Worm (Caenorhabditis elegans): ENCODE data around the gene ccf-1.
A peak's percentile ranks its signal among the peaks of the same experiment; 100 is the strongest.

The ccf-1 gene

DNA sequence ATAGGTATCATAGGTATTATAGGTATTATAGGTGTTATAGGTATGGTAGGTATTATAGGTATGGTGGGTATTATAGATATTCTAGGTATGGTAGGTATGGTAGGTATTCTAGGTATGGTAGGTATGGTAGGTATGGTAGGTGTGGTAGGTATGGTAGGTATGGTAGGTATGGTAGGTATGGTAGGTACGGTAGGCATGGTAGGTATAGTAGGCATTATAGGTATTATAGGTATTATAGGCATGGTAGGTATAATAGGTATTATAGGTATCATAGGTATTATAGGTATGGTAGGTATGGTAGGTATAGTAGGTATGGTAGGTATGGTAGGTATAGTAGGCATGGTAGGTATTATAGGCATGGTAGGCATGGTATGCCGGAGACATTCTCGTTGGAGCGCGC, 11.9 kb upstream of the ccf-1 start:
- TF ChIP-seq nhr-25 (tag; optimal IDR thresholded peaks at IDR 0.05), result no peak
- TF ChIP-seq elt-3 (tag; optimal IDR thresholded peaks at IDR 0.05), result no peak
- TF ChIP-seq ZK546.5 (tag; optimal IDR thresholded peaks at IDR 0.05), result no peak
- TF ChIP-seq egl-27 (tag; optimal IDR thresholded peaks at IDR 0.05), result no peak
- TF ChIP-seq gmeb-1 (tag; optimal IDR thresholded peaks at IDR 0.05), result no peak
- TF ChIP-seq zag-1 (tag; optimal IDR thresholded peaks at IDR 0.05), result no peak
- no peak for TF ChIP-seq nhr-11 (tag; optimal IDR thresholded peaks at IDR 0.05)
- TF ChIP-seq sma-9 (GFP tag; optimal IDR thresholded peaks at IDR 0.05), result no peak
- no peak for TF ChIP-seq sma-9 (tag; optimal IDR thresholded peaks at IDR 0.05)
- TF ChIP-seq mbf-1 (tag; optimal IDR thresholded peaks at IDR 0.05), result no peak

DNA sequence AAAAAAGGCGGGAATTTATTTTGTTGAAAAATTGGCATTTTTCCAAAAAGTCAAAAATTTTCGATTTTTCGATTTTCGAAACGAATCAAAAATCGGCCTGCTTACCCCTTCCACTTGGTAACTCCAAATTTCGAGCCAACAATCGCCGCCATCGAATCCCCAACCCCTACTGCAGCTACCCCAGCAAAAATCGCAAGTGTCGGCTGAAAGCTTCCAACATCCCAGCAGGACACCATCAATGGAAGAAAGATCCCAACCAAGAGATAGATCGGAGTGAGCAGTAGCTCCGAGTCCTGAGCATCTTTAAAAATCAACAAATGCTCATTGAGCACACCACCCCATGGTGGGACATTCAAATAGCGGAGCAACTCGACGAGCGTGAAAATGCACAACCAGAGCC, 10.9 kb upstream of the ccf-1 start:
- TF ChIP-seq snpc-4 (tag; optimal IDR thresholded peaks at IDR 0.05) (no peak), R02D3.7 (tag; optimal IDR thresholded peaks at IDR 0.05) (no peak), skn-1 (tag; optimal IDR thresholded peaks at IDR 0.05) (no peak), mab-5 (tag; optimal IDR thresholded peaks at IDR 0.05) (no peak), nhr-11 (tag; optimal IDR thresholded peaks at IDR 0.05) (no peak), elt-3 (tag; optimal IDR thresholded peaks at IDR 0.05) (no peak), zag-1 (tag; optimal IDR thresholded peaks at IDR 0.05) (no peak), nhr-25 (tag; optimal IDR thresholded peaks at IDR 0.05) (no peak), ceh-82 (tag; optimal IDR thresholded peaks at IDR 0.05) (no peak), nhr-21 (tag; optimal IDR thresholded peaks at IDR 0.05) (no peak), egl-27 (tag; optimal IDR thresholded peaks at IDR 0.05) (no peak), lin-39 (tag; optimal IDR thresholded peaks at IDR 0.05) (no peak), mdl-1 (tag; optimal IDR thresholded peaks at IDR 0.05) (no peak), lin-11 (tag; optimal IDR thresholded peaks at IDR 0.05) (no peak), nhr-12 (tag; optimal IDR thresholded peaks at IDR 0.05) (no peak), sma-3 (GFP tag; optimal IDR thresholded peaks at IDR 0.05) (no peak), unc-39 (tag; optimal IDR thresholded peaks at IDR 0.05) (no peak)

DNA sequence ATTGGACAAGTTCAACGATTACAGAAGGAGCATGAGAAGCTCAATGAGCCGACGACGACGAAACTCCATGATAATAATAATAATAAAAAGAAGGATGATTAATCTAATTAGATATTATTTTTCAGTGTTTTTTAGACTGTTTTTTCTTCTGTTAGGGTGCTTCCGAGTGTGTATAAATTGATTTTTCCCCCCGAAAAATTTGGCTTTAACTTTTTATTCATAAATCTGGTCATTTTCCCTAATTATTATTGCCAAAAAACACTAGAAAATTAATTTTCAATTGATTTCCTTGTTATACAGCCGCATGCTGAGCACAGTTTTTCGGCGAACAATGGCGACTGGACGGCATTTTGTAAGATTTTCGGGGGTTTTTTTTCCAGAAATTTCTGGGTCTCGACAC, 3.5 kb upstream of the ccf-1 start, which contains the start of gene nft-1:
nft-1 (plus strand) TSS at position 301 of the 400 bp plus-strand sequence.
- TF ChIP-seq F13H6.1 (tag; optimal IDR thresholded peaks at IDR 0.05), result no peak

DNA sequence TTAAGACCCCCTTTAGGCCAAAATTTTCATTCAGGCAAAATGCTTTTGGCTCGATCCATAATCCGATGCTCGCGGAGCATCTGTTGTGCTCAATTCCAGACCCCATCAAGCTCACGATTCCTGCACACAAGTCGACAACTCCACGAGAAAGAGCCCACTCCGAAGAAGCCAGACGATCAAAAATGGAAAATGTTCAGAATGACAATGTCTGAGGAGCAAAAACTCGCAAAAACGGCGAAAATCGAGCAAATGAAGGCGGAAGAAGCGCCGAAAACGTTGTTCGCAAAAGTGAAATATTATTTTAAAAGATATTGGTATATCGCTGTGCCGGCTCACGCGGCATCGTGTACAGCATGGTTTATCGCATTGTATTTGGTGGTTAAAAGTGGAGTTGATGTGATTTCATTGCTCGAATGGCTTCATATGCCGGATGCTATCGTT, 1.6 kb upstream of the ccf-1 start, which contains the start of gene Y56A3A.22:
Y56A3A.22 (plus strand) TSS at position 35 of the 441 bp plus-strand sequence.
- no peak for TF ChIP-seq skn-1 (tag; optimal IDR thresholded peaks at IDR 0.05)
- no peak for TF ChIP-seq lin-11 (tag; optimal IDR thresholded peaks at IDR 0.05)
- no peak for TF ChIP-seq sma-9 (GFP tag; optimal IDR thresholded peaks at IDR 0.05)
- no peak for TF ChIP-seq sma-9 (tag; optimal IDR thresholded peaks at IDR 0.05)
- TF ChIP-seq gmeb-1 (tag; optimal IDR thresholded peaks at IDR 0.05), result peak; percentile 11
- TF ChIP-seq snpc-4 (tag; optimal IDR thresholded peaks at IDR 0.05), result no peak
- TF ChIP-seq nhr-129 (tag; optimal IDR thresholded peaks at IDR 0.05), result peak; percentile 33
- TF ChIP-seq nhr-10 (tag; optimal IDR thresholded peaks at IDR 0.05), result no peak
- TF ChIP-seq aly-2 (tag; optimal IDR thresholded peaks at IDR 0.05), result no peak
- peak; percentile 26 for TF ChIP-seq nhr-21 (tag; optimal IDR thresholded peaks at IDR 0.05)
- no peak for TF ChIP-seq zag-1 (tag; optimal IDR thresholded peaks at IDR 0.05)
- TF ChIP-seq nhr-237 (tag; optimal IDR thresholded peaks at IDR 0.05), result no peak
- TF ChIP-seq lin-39 (tag; optimal IDR thresholded peaks at IDR 0.05), result no peak
- TF ChIP-seq nhr-6 (tag; optimal IDR thresholded peaks at IDR 0.05), result no peak
- no peak for TF ChIP-seq ceh-82 (tag; optimal IDR thresholded peaks at IDR 0.05)
- TF ChIP-seq F13H6.1 (tag; optimal IDR thresholded peaks at IDR 0.05), result no peak
- TF ChIP-seq crh-2 (tag; optimal IDR thresholded peaks at IDR 0.05), result no peak
- no peak for TF ChIP-seq peb-1 (tag; optimal IDR thresholded peaks at IDR 0.05)
- TF ChIP-seq mbf-1 (tag; optimal IDR thresholded peaks at IDR 0.05), result no peak
- peak; percentile 31 for TF ChIP-seq lin-13 (GFP tag; optimal IDR thresholded peaks at IDR 0.05)
- no peak for TF ChIP-seq nhr-23 (tag; optimal IDR thresholded peaks at IDR 0.05)
- TF ChIP-seq nhr-11 (tag; optimal IDR thresholded peaks at IDR 0.05), result no peak
- peak in 1 of 2 experiments; percentile 57 for TF ChIP-seq lsy-2 (tag; optimal IDR thresholded peaks at IDR 0.05)
- TF ChIP-seq ztf-4 (tag; optimal IDR thresholded peaks at IDR 0.05), result no peak
- TF ChIP-seq unc-39 (tag; optimal IDR thresholded peaks at IDR 0.05), result no peak
- TF ChIP-seq elt-1 (tag; optimal IDR thresholded peaks at IDR 0.05), result no peak
- no peak for TF ChIP-seq fos-1 (tag; optimal IDR thresholded peaks at IDR 0.05)
- TF ChIP-seq mab-5 (tag; optimal IDR thresholded peaks at IDR 0.05), result peak; percentile 7
- TF ChIP-seq sem-4 (tag; optimal IDR thresholded peaks at IDR 0.05), result no peak
- no peak for TF ChIP-seq R02D3.7 (tag; optimal IDR thresholded peaks at IDR 0.05)
- TF ChIP-seq dmd-4 (tag; optimal IDR thresholded peaks at IDR 0.05), result no peak
- TF ChIP-seq ama-1 (optimal IDR thresholded peaks at IDR 0.05), result peak; percentile 39
- no peak for TF ChIP-seq ZK546.5 (tag; optimal IDR thresholded peaks at IDR 0.05)
- peak; percentile 1 for TF ChIP-seq sma-3 (GFP tag; optimal IDR thresholded peaks at IDR 0.05)
- no peak for TF ChIP-seq ceh-16 (tag; optimal IDR thresholded peaks at IDR 0.05)
- TF ChIP-seq unc-62 (GFP tag; optimal IDR thresholded peaks at IDR 0.05), result no peak
- TF ChIP-seq Y55F3AM.14 (GFP tag; optimal IDR thresholded peaks at IDR 0.05), result peak; percentile 31
- no peak for TF ChIP-seq alr-1 (tag; optimal IDR thresholded peaks at IDR 0.05)
- no peak for TF ChIP-seq nhr-77 (tag; optimal IDR thresholded peaks at IDR 0.05)
- no peak for TF ChIP-seq nhr-25 (tag; optimal IDR thresholded peaks at IDR 0.05)
- TF ChIP-seq ztf-11 (tag; optimal IDR thresholded peaks at IDR 0.05), result no peak
- TF ChIP-seq C34F6.9 (tag; optimal IDR thresholded peaks at IDR 0.05), result no peak
- no peak for TF ChIP-seq egl-27 (tag; optimal IDR thresholded peaks at IDR 0.05)
